Fruit fly (Drosophila melanogaster): ENCODE data around the gene Atg4b.

Atg4b gene

dm6 chr3R:15340052-15340732 lies 16.5 kb downstream of the Atg4b start, which contains the start of gene SerRS-m (continued):
- TF ChIP-seq trh (GFP tag; optimal IDR thresholded peaks at IDR 0.05) (no peak), toy (GFP tag; IDR thresholded peaks at IDR 0.05) (no peak), CG32532 (GFP tag; IDR thresholded peaks at IDR 0.05) (no peak), sna (GFP tag; IDR thresholded peaks at IDR 0.05; ENCODE audit: partially characterized antibody) (0 out of 2 replicates have a peak, but pooled peaks have one; percentile 25), bsh (GFP tag; optimal IDR thresholded peaks at IDR 0.05) (peak in 1 of 2 experiments; percentile 62), CG12391 (tag; optimal IDR thresholded peaks at IDR 0.05) (peak; percentile 24), CG18011 (GFP tag; optimal IDR thresholded peaks at IDR 0.05) (no peak), CG32772 (GFP tag; IDR thresholded peaks at IDR 0.05) (no peak), D19A (tag; optimal IDR thresholded peaks at IDR 0.05) (no peak), Dref (GFP tag; IDR thresholded peaks at IDR 0.05) (peak; percentile 45), CG13424 (tag; optimal IDR thresholded peaks at IDR 0.05) (peak; percentile 15), Usf (GFP tag; optimal IDR thresholded peaks at IDR 0.05) (no peak), CG11695 (GFP tag; IDR thresholded peaks at IDR 0.05) (no peak), CTCF (GFP tag; optimal IDR thresholded peaks at IDR 0.05) (no peak), CG1603 (tag; optimal IDR thresholded peaks at IDR 0.05) (peak; percentile 19), Trl (optimal IDR thresholded peaks at IDR 0.05) (no peak), Trl (GFP tag; optimal IDR thresholded peaks at IDR 0.05) (no peak), Ravus (GFP tag; IDR thresholded peaks at IDR 0.05) (no peak), sd (tag; optimal IDR thresholded peaks at IDR 0.05) (peak; percentile 33), dm (GFP tag; optimal IDR thresholded peaks at IDR 0.05) (no peak), CG17568 (GFP tag; optimal IDR thresholded peaks at IDR 0.05) (no peak), Pdp1 (GFP tag; optimal IDR thresholded peaks at IDR 0.05) (peak in 1 of 2 experiments; percentile 13), Fer1 (GFP tag; optimal IDR thresholded peaks at IDR 0.05) (no peak), Taf1 (GFP tag; IDR thresholded peaks at IDR 0.05) (no peak), pzg (GFP tag; optimal IDR thresholded peaks at IDR 0.05) (peak; percentile 3), CG17359 (tag; optimal IDR thresholded peaks at IDR 0.05) (peak; percentile 19), Ets65A (GFP tag) (peak; percentile 34), PHDP (tag; optimal IDR thresholded peaks at IDR 0.05) (peak; percentile 17), CG10209 (GFP tag; optimal IDR thresholded peaks at IDR 0.05) (peak; percentile 3), unpg (GFP tag; optimal IDR thresholded peaks at IDR 0.05) (peak; percentile 34), usp (GFP tag; optimal IDR thresholded peaks at IDR 0.05) (no peak), tgo (GFP tag; IDR thresholded peaks at IDR 0.05) (no peak), CG8388 (GFP tag; optimal IDR thresholded peaks at IDR 0.05) (peak; percentile 41), grau (tag; optimal IDR thresholded peaks at IDR 0.05) (peak; percentile 13), prd (optimal IDR thresholded peaks at IDR 0.05) (no peak), prd (GFP tag; IDR thresholded peaks at IDR 0.05) (peak; percentile 21; the same call in 1 of the 3 replicates), NC2β (GFP tag; optimal IDR thresholded peaks at IDR 0.05) (no peak), CG15601 (tag; optimal IDR thresholded peaks at IDR 0.05) (peak; percentile 33), CG9437 (GFP tag; optimal IDR thresholded peaks at IDR 0.05) (peak; percentile 99), disco-r (GFP tag; optimal IDR thresholded peaks at IDR 0.05) (no peak), dpn (GFP tag; optimal IDR thresholded peaks at IDR 0.05) (peak in 1 of 2 experiments; percentile 7), Meics (GFP tag; optimal IDR thresholded peaks at IDR 0.05) (no peak), CG10321 (GFP tag; IDR thresholded peaks at IDR 0.05) (no peak), CG9932 (GFP tag; IDR thresholded peaks at IDR 0.05) (no peak), CoRest (tag; optimal IDR thresholded peaks at IDR 0.05) (peak; percentile 18), chinmo (GFP tag; IDR thresholded peaks at IDR 0.05; ENCODE audit: partially characterized antibody) (no peak), Myb (GFP tag; optimal IDR thresholded peaks at IDR 0.05) (peak; percentile 68), Gsc (GFP tag; IDR thresholded peaks at IDR 0.05) (no peak), phol (tag; optimal IDR thresholded peaks at IDR 0.05) (peak; percentile 32), lola (GFP tag; optimal IDR thresholded peaks at IDR 0.05) (peak in 1 of 3 experiments; percentile 9)
